Fruit fly (Drosophila melanogaster) whole organism: ENCODE data around the gene nAChRalpha5.

Source experiments
- CG8478 ChIP-seq: fragments of >200 bp; optimal IDR thresholded peaks from 2 replicates; lab custom pipeline; 2018; ENCODE audit warnings: inconsistent platforms
- Dll ChIP-seq: fragments of >200 bp; optimal IDR thresholded peaks from 2 replicates; lab custom pipeline; 2017
- pan ChIP-seq: fragments of >200 bp; optimal IDR thresholded peaks from 2 replicates; lab custom pipeline; 2017
- psq ChIP-seq: fragments of >200 bp; optimal IDR thresholded peaks from 2 replicates; lab custom pipeline; 2017
- usp ChIP-seq: fragments of >200 bp; optimal IDR thresholded peaks from 2 replicates; lab custom pipeline; 2017; ENCODE audit warnings: missing biosample characterization, missing genetic modification characterization, mixed read lengths

- TF ChIP-seq CG8478 (lab: Kevin White, UChicago) (no peak), usp (no peak), Dll (lab: Kevin White, UChicago) (no peak), psq (lab: Kevin White, UChicago) (no peak), pan (lab: Kevin White, UChicago) (no peak)
Observed at dm6 chr2L:14024051-14024745, 15.8 kb upstream of the nAChRalpha5 start.
